Fruit fly (Drosophila melanogaster) whole organism, adult: ENCODE data around the gene CG9961.

ENCODE experiments used
- CG11617 ChIP-seq: fragments of 200-800 bp; sonication (Bioruptor generic); optimal IDR thresholded peaks from 2 replicates; lab custom pipeline; 2017; ENCODE audit warnings: mild to moderate bottlenecking, missing biosample characterization, missing genetic modification reagents, missing genetic modification characterization
- CG12768 ChIP-seq: fragments of 200-800 bp; sonication (Bioruptor generic); optimal IDR thresholded peaks from 2 replicates; lab custom pipeline; 2017; ENCODE audit warnings: missing biosample characterization, missing genetic modification characterization, mild to moderate bottlenecking, moderate library complexity, missing genetic modification reagents
- CG14711 ChIP-seq: fragments of 200-800 bp; sonication (Bioruptor generic); optimal IDR thresholded peaks from 2 replicates; lab custom pipeline; 2018; ENCODE audit warnings: missing biosample characterization, mild to moderate bottlenecking, missing genetic modification characterization, moderate library complexity
- CG1620 ChIP-seq: fragments of 200-800 bp; sonication (Bioruptor generic); optimal IDR thresholded peaks from 2 replicates; lab custom pipeline; 2016; ENCODE audit warnings: missing biosample characterization, missing genetic modification characterization
- CG33017 ChIP-seq: fragments of 200-800 bp; sonication (Bioruptor generic); optimal IDR thresholded peaks from 2 replicates; lab custom pipeline; 2018; ENCODE audit warnings: missing biosample characterization, mild to moderate bottlenecking, missing genetic modification characterization, moderate library complexity
- CG5204 ChIP-seq: fragments of 200-800 bp; sonication (Bioruptor generic); optimal IDR thresholded peaks from 2 replicates; lab custom pipeline; 2016; ENCODE audit warnings: missing biosample characterization, missing genetic modification characterization
- CG7045 ChIP-seq: fragments of 200-800 bp; sonication (Bioruptor generic); optimal IDR thresholded peaks from 2 replicates; lab custom pipeline; 2017; ENCODE audit warnings: missing biosample characterization, mild to moderate bottlenecking, missing genetic modification characterization
- CG7101 ChIP-seq: fragments of 200-800 bp; sonication (Bioruptor generic); optimal IDR thresholded peaks from 2 replicates; lab custom pipeline; 2018; ENCODE audit warnings: missing biosample characterization, mild to moderate bottlenecking, missing genetic modification characterization, moderate library complexity
- Clk ChIP-seq: fragments of 200-800 bp; sonication (Bioruptor generic); optimal IDR thresholded peaks from 2 replicates; lab custom pipeline; 2017; ENCODE audit warnings: missing biosample characterization, missing genetic modification characterization
- Crg-1 ChIP-seq: fragments of 200-800 bp; sonication (Bioruptor generic); optimal IDR thresholded peaks from 2 replicates; lab custom pipeline; 2016; ENCODE audit warnings: missing biosample characterization, missing genetic modification characterization
- Hr96 ChIP-seq: fragments of 200-800 bp; sonication (Bioruptor generic); optimal IDR thresholded peaks from 2 replicates; lab custom pipeline; 2016; ENCODE audit warnings: missing biosample characterization, missing genetic modification characterization
- Mnt ChIP-seq: fragments of 200-800 bp; sonication (Bioruptor generic); optimal IDR thresholded peaks from 2 replicates; lab custom pipeline; 2016; ENCODE audit warnings: missing biosample characterization, mild to moderate bottlenecking, missing genetic modification characterization
- bab1 ChIP-seq: fragments of 200-800 bp; sonication (Bioruptor generic); optimal IDR thresholded peaks from 3 replicates; lab custom pipeline; 2019; ENCODE audit warnings: missing biosample characterization, mild to moderate bottlenecking, missing genetic modification characterization, moderate library complexity
- cic ChIP-seq: fragments of 200-800 bp; sonication (Bioruptor generic); optimal IDR thresholded peaks from 2 replicates; lab custom pipeline; 2017; ENCODE audit warnings: missing biosample characterization, mild to moderate bottlenecking, missing genetic modification characterization, moderate library complexity
- cnc ChIP-seq, 2 experiments: fragments of >200 bp; optimal IDR thresholded peaks; 2 replicates each; lab custom pipeline; 2017
- kay ChIP-seq: fragments of 200-800 bp; sonication (Bioruptor generic); peaks from one replicate; lab custom pipeline; 2016; ENCODE audit warnings: missing biosample characterization, missing genetic modification characterization, borderline replicate concordance
- ovo ChIP-seq: fragments of 200-800 bp; sonication (Bioruptor generic); optimal IDR thresholded peaks from 2 replicates; lab custom pipeline; 2016; ENCODE audit warnings: missing biosample characterization, missing genetic modification characterization
- pad ChIP-seq: fragments of 200-800 bp; sonication (Bioruptor generic); optimal IDR thresholded peaks from 3 replicates; lab custom pipeline; 2017; ENCODE audit warnings: missing biosample characterization, missing genetic modification characterization, mild to moderate bottlenecking, moderate library complexity, missing genetic modification reagents
- tj ChIP-seq: fragments of 200-800 bp; sonication (Bioruptor generic); optimal IDR thresholded peaks from 3 replicates; lab custom pipeline; 2017; ENCODE audit warnings: missing biosample characterization, mild to moderate bottlenecking, missing genetic modification characterization, moderate library complexity
- toe ChIP-seq: fragments of 200-800 bp; sonication (Bioruptor generic); optimal IDR thresholded peaks from 2 replicates; lab custom pipeline; 2016; ENCODE audit warnings: missing biosample characterization, missing genetic modification characterization

The CG9961 gene

DNA sequence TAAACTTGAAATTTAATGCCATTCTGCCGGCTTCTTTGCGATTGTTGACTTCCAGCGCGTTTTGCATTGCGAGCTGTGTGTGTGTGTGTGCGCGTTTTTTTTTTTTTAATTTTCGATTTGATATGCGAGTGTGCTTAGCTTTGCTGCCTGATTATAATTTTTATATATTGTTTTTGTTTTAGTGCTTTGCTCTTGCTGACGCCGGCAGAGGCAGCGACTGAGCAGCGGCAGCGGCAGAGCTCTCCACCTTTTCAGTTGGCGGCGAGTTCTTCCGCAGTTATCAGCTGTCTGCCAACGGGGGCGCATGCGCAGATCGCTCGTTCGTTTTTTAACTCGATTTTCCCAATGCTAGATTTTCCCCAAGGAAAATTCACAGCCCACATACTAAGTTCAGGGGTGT lies 9.2 kb downstream of the CG9961 start:
- TF ChIP-seq bab1, result no peak
- TF ChIP-seq tj (GFP tag; lab: Kevin White, UChicago), result peak; percentile 32
- TF ChIP-seq CG7101 (tag; lab: Kevin White, UChicago), result no peak
- no peak for TF ChIP-seq CG1620 (GFP tag; lab: Kevin White, UChicago)
- no peak for TF ChIP-seq Clk (GFP tag; lab: Kevin White, UChicago)

- no peak for TF ChIP-seq CG11617 (GFP tag; lab: Kevin White, UChicago)
- peak; percentile 11 for TF ChIP-seq CG1620 (GFP tag; lab: Kevin White, UChicago)
- peak; percentile 0 for TF ChIP-seq CG12768
Observed at dm6 chr2L:2734946-2735345, 9.8 kb downstream of the CG9961 start.

DNA sequence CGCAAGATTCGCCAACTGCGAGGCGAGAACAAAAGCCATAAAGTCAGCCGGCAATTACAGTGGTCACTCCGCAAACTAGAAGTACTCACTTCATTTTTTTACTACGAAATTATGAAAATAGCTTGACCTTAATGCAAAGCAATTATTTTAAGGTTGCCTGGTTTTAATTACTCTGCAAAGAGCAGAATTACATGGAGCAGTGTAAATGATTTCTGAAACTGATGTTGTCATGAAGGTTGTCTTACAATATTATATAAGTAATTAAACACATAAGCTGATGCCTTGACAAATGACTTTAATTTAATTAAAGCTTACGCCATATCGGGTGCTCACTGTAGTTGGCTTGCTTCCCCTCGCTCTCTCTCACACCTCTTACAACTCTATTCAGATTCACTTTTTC lies 10.5 kb downstream of the CG9961 start:
- peak; percentile 42 for TF ChIP-seq tj (GFP tag; lab: Kevin White, UChicago)
- TF ChIP-seq ovo (GFP tag; lab: Kevin White, UChicago), result no peak
- peak; percentile 34 for TF ChIP-seq toe (GFP tag; lab: Kevin White, UChicago)
- peak; percentile 47 for TF ChIP-seq CG11617 (GFP tag; lab: Kevin White, UChicago)
- TF ChIP-seq CG33017, result no peak
- no peak for TF ChIP-seq cic (GFP tag; lab: Kevin White, UChicago)
- TF ChIP-seq pad, result peak; percentile 61
- peak; percentile 38 for TF ChIP-seq CG1620 (GFP tag; lab: Kevin White, UChicago)
- TF ChIP-seq CG7101 (tag; lab: Kevin White, UChicago), result peak; percentile 65
- peak; percentile 52 for TF ChIP-seq CG7045 (GFP tag; lab: Kevin White, UChicago)
- no peak for TF ChIP-seq CG5204 (GFP tag; lab: Kevin White, UChicago)
- no peak for TF ChIP-seq cnc (optimal IDR thresholded peaks at IDR 0.05; lab: Kevin White, UChicago)
- TF ChIP-seq kay (GFP tag; lab: Kevin White, UChicago), result peak; percentile 25
- peak; percentile 48 for TF ChIP-seq Crg-1 (GFP tag; lab: Kevin White, UChicago)
- no peak for TF ChIP-seq Mnt (GFP tag; lab: Kevin White, UChicago)
- peak; percentile 90 for TF ChIP-seq bab1
- no peak for TF ChIP-seq Clk (GFP tag; lab: Kevin White, UChicago)
- TF ChIP-seq CG12768, result no peak
- peak; percentile 9 for TF ChIP-seq Hr96 (GFP tag; lab: Kevin White, UChicago)
- peak; percentile 60 for TF ChIP-seq CG14711 (tag; lab: Kevin White, UChicago)

- TF ChIP-seq toe (GFP tag; lab: Kevin White, UChicago), result no peak
- TF ChIP-seq tj (GFP tag; lab: Kevin White, UChicago), result peak; percentile 92
- no peak for TF ChIP-seq CG7045 (GFP tag; lab: Kevin White, UChicago)
- no peak for TF ChIP-seq ovo (GFP tag; lab: Kevin White, UChicago)
Observed at dm6 chr2L:2732139-2732830, 12.4 kb downstream of the CG9961 start.

DNA sequence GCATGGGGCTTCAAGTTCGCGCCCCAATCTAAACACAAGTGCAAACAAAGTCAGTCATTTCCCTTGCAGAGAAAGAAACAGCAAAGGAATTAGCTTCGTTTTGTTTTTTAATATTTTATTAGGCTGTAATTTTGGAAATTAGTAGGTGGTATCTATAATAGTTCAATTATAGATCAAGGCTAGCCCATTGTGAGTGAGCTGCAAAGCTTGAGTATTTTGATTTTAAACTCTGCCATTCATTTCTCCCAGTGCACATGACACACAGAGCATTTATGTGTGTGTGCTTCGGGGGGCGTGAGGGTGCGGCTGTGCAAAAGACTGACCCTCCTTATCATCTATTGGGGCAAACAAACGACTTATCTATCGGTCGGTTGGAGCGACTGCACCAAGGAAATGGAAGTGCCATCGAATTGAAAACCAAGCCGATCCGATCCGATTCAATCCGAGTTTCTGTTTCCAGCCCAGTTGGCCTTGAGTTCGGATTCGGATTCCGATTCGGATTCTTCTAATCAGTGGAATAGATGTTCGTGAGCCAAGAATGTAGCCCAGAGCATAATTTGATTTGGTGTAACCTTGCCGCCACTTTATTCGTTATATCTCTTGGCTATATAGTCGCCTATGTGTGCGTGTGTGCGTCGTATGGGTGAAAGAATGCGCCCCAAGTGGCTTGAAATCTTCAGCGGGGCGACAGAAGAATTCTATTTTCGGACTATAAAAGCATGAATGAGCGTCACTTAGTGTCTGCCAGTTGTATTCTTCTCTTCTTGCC lies 13.2 kb downstream of the CG9961 start:
- TF ChIP-seq cic (GFP tag; lab: Kevin White, UChicago) (no peak), Clk (GFP tag; lab: Kevin White, UChicago) (no peak), tj (GFP tag; lab: Kevin White, UChicago) (no peak), Crg-1 (GFP tag; lab: Kevin White, UChicago) (no peak), CG11617 (GFP tag; lab: Kevin White, UChicago) (peak; percentile 45), CG12768 (no peak), CG1620 (GFP tag; lab: Kevin White, UChicago) (peak; percentile 17), toe (GFP tag; lab: Kevin White, UChicago) (peak; percentile 47), kay (GFP tag; lab: Kevin White, UChicago) (peak; percentile 59), bab1 (no peak), CG14711 (tag; lab: Kevin White, UChicago) (peak; percentile 49), CG7045 (GFP tag; lab: Kevin White, UChicago) (peak; percentile 43), Mnt (GFP tag; lab: Kevin White, UChicago) (no peak), Hr96 (GFP tag; lab: Kevin White, UChicago) (no peak), CG5204 (GFP tag; lab: Kevin White, UChicago) (peak; percentile 43), pad (no peak), cnc (optimal IDR thresholded peaks at IDR 0.05; lab: Kevin White, UChicago) (no peak), CG33017 (peak; percentile 23), ovo (GFP tag; lab: Kevin White, UChicago) (no peak), CG7101 (tag; lab: Kevin White, UChicago) (peak; percentile 54)

DNA sequence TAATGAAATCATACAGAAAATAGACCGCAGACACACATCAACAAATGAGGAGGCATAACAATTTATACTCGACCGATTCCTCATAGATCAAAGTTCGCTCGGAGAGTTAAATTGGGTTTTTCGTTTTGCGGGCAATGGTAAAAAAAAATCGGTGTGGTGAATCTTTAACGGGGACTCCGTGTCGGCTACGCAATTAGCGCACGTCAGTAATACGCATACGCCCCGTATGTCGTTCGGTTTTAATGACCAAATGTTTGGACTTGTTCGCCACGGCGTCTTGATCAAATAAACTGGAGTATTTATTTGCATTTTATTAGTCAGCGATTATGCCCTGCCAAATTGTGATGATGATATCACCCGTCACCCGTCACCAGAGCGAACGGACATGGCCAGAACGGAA lies 14.0 kb downstream of the CG9961 start:
- TF ChIP-seq bab1, result no peak
- TF ChIP-seq kay (GFP tag; lab: Kevin White, UChicago), result peak; percentile 73
